Fruit fly (Drosophila melanogaster) Kc167 (cell line): Measurements from ENCODE around the gene Mis12.

Source experiments
- Myc ChIP-seq: fragments of >200 bp; optimal IDR thresholded peaks from 2 replicates; lab custom pipeline; 2017; ENCODE audit warnings: missing external identifiers
- Sin3A ChIP-seq: fragments of >200 bp; optimal IDR thresholded peaks from 2 replicates; lab custom pipeline; 2018; ENCODE audit warnings: missing external identifiers
- h ChIP-seq: fragments of >200 bp; optimal IDR thresholded peaks from 3 replicates; lab custom pipeline; 2018; ENCODE audit warnings: missing external identifiers
- insv ChIP-seq: fragments of >200 bp; optimal IDR thresholded peaks from 3 replicates; lab custom pipeline; 2018; ENCODE audit warnings: missing external identifiers
- psq ChIP-seq: fragments of >200 bp; optimal IDR thresholded peaks from 2 replicates; lab custom pipeline; 2017; ENCODE audit warnings: missing external identifiers
- ttk ChIP-seq: sonication (Bioruptor generic); optimal IDR thresholded peaks from 2 replicates; lab custom pipeline; 2017; ENCODE audit warnings: missing external identifiers

dm6 chr3L:6955254-6956229 is 13.3 kb downstream of the Mis12 start, which contains the start of the genes CG10077 and CG9948:
- TF ChIP-seq psq (lab: Kevin White, UChicago) = no peak
- TF ChIP-seq insv (lab: Kevin White, UChicago) = no peak
- TF ChIP-seq Sin3A (lab: Kevin White, UChicago) = no peak
- no peak for TF ChIP-seq Myc (lab: Kevin White, UChicago)
- TF ChIP-seq h = no peak
- TF ChIP-seq ttk (lab: Kevin White, UChicago) = no peak
